Worm (Caenorhabditis elegans): ENCODE measurements around the gene fbxa-151.

fbxa-151 gene

ce11 chrIII:1249111-1249583, 17.6 kb downstream of the fbxa-151 start, which contains the start of the genes fbxa-76 and fbxa-77 (continued):
- TF ChIP-seq nhr-85 (tag) = no peak
- TF ChIP-seq blmp-1 (tag; optimal IDR thresholded peaks at IDR 0.05) = peak; percentile 31
- no peak for TF ChIP-seq efl-3 (GFP tag; optimal IDR thresholded peaks at IDR 0.05)
- TF ChIP-seq nhr-90 (tag; optimal IDR thresholded peaks at IDR 0.05; ENCODE audit: poor library complexity) = no peak
- TF ChIP-seq nhr-77 (tag; optimal IDR thresholded peaks at IDR 0.05) = peak; percentile 3
- TF ChIP-seq C34B4.2 (tag; optimal IDR thresholded peaks at IDR 0.05) = no peak
- TF ChIP-seq fkh-4 (tag; optimal IDR thresholded peaks at IDR 0.05; ENCODE audit: borderline replicate concordance) = no peak
- no peak for TF ChIP-seq hlh-17 (GFP tag; optimal IDR thresholded peaks at IDR 0.05; ENCODE audit: borderline replicate concordance)
- TF ChIP-seq fos-1 (tag; optimal IDR thresholded peaks at IDR 0.05) = no peak
- peak; percentile 33 for TF ChIP-seq lin-14 (GFP tag; optimal IDR thresholded peaks at IDR 0.05)
- no peak for TF ChIP-seq ceh-8 (GFP tag; optimal IDR thresholded peaks at IDR 0.05)
- peak; percentile 57 to 67 for TF ChIP-seq efl-1 (optimal IDR thresholded peaks at IDR 0.05)
- TF ChIP-seq efl-1 (GFP tag; optimal IDR thresholded peaks at IDR 0.05 in 1 of 2) = peak; percentile 41 to 84
- no peak for TF ChIP-seq egl-13 (tag; optimal IDR thresholded peaks at IDR 0.05)
- TF ChIP-seq skn-1 (tag; optimal IDR thresholded peaks at IDR 0.05) = peak; percentile 43
- TF ChIP-seq unc-86 (tag; optimal IDR thresholded peaks at IDR 0.05) = no peak
- peak; percentile 24 to 45 (median 37) for TF ChIP-seq dpl-1 (GFP tag; optimal IDR thresholded peaks at IDR 0.05)
- no peak for TF ChIP-seq ztf-4 (tag; optimal IDR thresholded peaks at IDR 0.05)
- peak; percentile 50 for TF ChIP-seq snu-23 (GFP tag; optimal IDR thresholded peaks at IDR 0.05)
- TF ChIP-seq zip-4 (GFP tag; optimal IDR thresholded peaks at IDR 0.05) = no peak
- no peak for TF ChIP-seq hlh-4 (tag; optimal IDR thresholded peaks at IDR 0.05)
- peak; percentile 20 for TF ChIP-seq nhr-71 (tag; optimal IDR thresholded peaks at IDR 0.05)
- no peak for TF ChIP-seq lin-13 (GFP tag; optimal IDR thresholded peaks at IDR 0.05)
- TF ChIP-seq F16B12.6 (tag; optimal IDR thresholded peaks at IDR 0.05) = peak; percentile 67
- TF ChIP-seq pqm-1 (tag; optimal IDR thresholded peaks at IDR 0.05) = no peak

ce11 chrIII:1248335-1248734, 18.4 kb downstream of the fbxa-151 start:
- TF ChIP-seq hlh-4 (tag; optimal IDR thresholded peaks at IDR 0.05) (no peak), egl-13 (tag; optimal IDR thresholded peaks at IDR 0.05) (no peak), egl-27 (tag; optimal IDR thresholded peaks at IDR 0.05) (no peak), sptf-1 (tag; optimal IDR thresholded peaks at IDR 0.05) (no peak), nhr-85 (tag) (peak; percentile 59), ceh-63 (GFP tag; optimal IDR thresholded peaks at IDR 0.05) (no peak)

ce11 chrIII:1243199-1243598, 23.5 kb downstream of the fbxa-151 start, which contains the start of gene fbxa-63:
fbxa-63 (plus strand) TSS chrIII:1243508.
- TF ChIP-seq nhr-85 (tag) (no peak), unc-130 (tag; optimal IDR thresholded peaks at IDR 0.05) (no peak), nhr-237 (tag; optimal IDR thresholded peaks at IDR 0.05) (no peak), lin-14 (GFP tag; optimal IDR thresholded peaks at IDR 0.05) (peak; percentile 61), fkh-4 (tag; optimal IDR thresholded peaks at IDR 0.05; ENCODE audit: borderline replicate concordance) (no peak), C16A3.4 (tag; optimal IDR thresholded peaks at IDR 0.05) (no peak), nhr-19 (GFP tag; conservative IDR thresholded peaks at IDR 0.05) (no peak), lir-3 (tag; optimal IDR thresholded peaks at IDR 0.05; ENCODE audit: poor library complexity) (no peak), tlp-1 (tag; optimal IDR thresholded peaks at IDR 0.05) (no peak), ces-1 (GFP tag; optimal IDR thresholded peaks at IDR 0.05) (no peak), fos-1 (tag; optimal IDR thresholded peaks at IDR 0.05) (no peak), unc-62 (GFP tag; optimal IDR thresholded peaks at IDR 0.05) (no peak), elt-3 (tag; optimal IDR thresholded peaks at IDR 0.05) (peak in 1 of 6 experiments; percentile 19), ztf-4 (tag; optimal IDR thresholded peaks at IDR 0.05) (no peak), unc-30 (tag; optimal IDR thresholded peaks at IDR 0.05) (no peak), efl-3 (GFP tag; optimal IDR thresholded peaks at IDR 0.05) (no peak), sox-4 (tag; optimal IDR thresholded peaks at IDR 0.05) (no peak), F16B12.6 (tag; optimal IDR thresholded peaks at IDR 0.05) (no peak), lin-13 (GFP tag; optimal IDR thresholded peaks at IDR 0.05) (peak; percentile 20), swsn-7 (tag; optimal IDR thresholded peaks at IDR 0.05) (peak; percentile 10), pqm-1 (tag; optimal IDR thresholded peaks at IDR 0.05) (no peak), hlh-17 (GFP tag; optimal IDR thresholded peaks at IDR 0.05; ENCODE audit: borderline replicate concordance) (no peak), isw-1 (GFP tag; IDR thresholded peaks at IDR 0.05) (no peak), aha-1 (tag; optimal IDR thresholded peaks at IDR 0.05) (no peak), nhr-76 (tag; optimal IDR thresholded peaks at IDR 0.05) (no peak), zip-4 (GFP tag; optimal IDR thresholded peaks at IDR 0.05) (peak; percentile 2), ceh-82 (tag; optimal IDR thresholded peaks at IDR 0.05) (peak in 1 of 3 experiments; percentile 35), lsy-2 (tag; optimal IDR thresholded peaks at IDR 0.05) (peak; percentile 30 to 64), nhr-84 (tag; optimal IDR thresholded peaks at IDR 0.05) (no peak), dpl-1 (GFP tag; optimal IDR thresholded peaks at IDR 0.05) (peak in 2 of 3 experiments; percentile 7 to 21), nhr-28 (tag; optimal IDR thresholded peaks at IDR 0.05) (no peak), fkh-10 (GFP tag; optimal IDR thresholded peaks at IDR 0.05) (no peak)

All from whole organism, L1 larva.